Worm (Caenorhabditis elegans) whole organism, L4/young adult: ENCODE results near the gene dhs-6.
"Not testable (repeated sequence)": the region's sequence is repeated elsewhere in the genome, so short reads cannot be mapped to it uniquely, and the experiment has no call there.

Source experiments
- W03F9.2 ChIP-seq: fragments of 150-350 bp; optimal IDR thresholded peaks from 2 replicates; lab custom pipeline; 2014; ENCODE audit warnings: missing biosample characterization, missing genetic modification characterization
- dao-5 ChIP-seq: sonication (generic microtip); optimal IDR thresholded peaks from 2 replicates; lab custom pipeline; 2016; ENCODE audit warnings: missing genotype, missing genetic modification characterization, moderate library complexity, missing compliant biosample characterization
- him-1 ChIP-seq: sonication (generic microtip); optimal IDR thresholded peaks from 2 replicates; lab custom pipeline; 2016; ENCODE audit warnings: missing genotype, missing genetic modification reagents, missing genetic modification characterization, missing compliant biosample characterization

dhs-6 gene

ce11 chrII:5649236-5650004 lies 30.3 kb upstream of the dhs-6 start, which contains the start of the genes sam-4, F59E12.17 and zyg-1:
TSS of gene sam-4 (minus strand) at chrII:5649286.
TSS of gene F59E12.17 (minus strand) at chrII:5649470.
TSS of gene zyg-1 (plus strand) at chrII:5649748.
- TF ChIP-seq him-1 (tag; lab: Kevin White, UChicago) (no peak), W03F9.2 (tag; lab: Kevin White, UChicago) (peak; percentile 74)

- TF ChIP-seq W03F9.2 (tag; lab: Kevin White, UChicago) (no peak), him-1 (tag; lab: Kevin White, UChicago) (no peak), dao-5 (tag; lab: Kevin White, UChicago) (no peak)
Observed at ce11 chrII:5648272-5648671, 29.2 kb upstream of the dhs-6 start, which contains the start of gene ddl-1. TSS of gene ddl-1 (minus strand) at chrII:5648372.

- TF ChIP-seq dao-5 (tag; lab: Kevin White, UChicago): no peak
- TF ChIP-seq W03F9.2 (tag; lab: Kevin White, UChicago): no peak
- no peak for TF ChIP-seq him-1 (tag; lab: Kevin White, UChicago)
Observed at ce11 chrII:5646942-5647341, 27.8 kb upstream of the dhs-6 start, which contains the start of gene F59E12.9. TSS of gene F59E12.9 (minus strand) at chrII:5647042.

- TF ChIP-seq W03F9.2 (tag; lab: Kevin White, UChicago) (no peak), dao-5 (tag; lab: Kevin White, UChicago) (no peak), him-1 (tag; lab: Kevin White, UChicago) (no peak)
Observed at ce11 chrII:5642110-5642509, 23.0 kb upstream of the dhs-6 start.

- TF ChIP-seq dao-5 (tag; lab: Kevin White, UChicago): no peak
- no peak for TF ChIP-seq W03F9.2 (tag; lab: Kevin White, UChicago)
- no peak for TF ChIP-seq him-1 (tag; lab: Kevin White, UChicago)
Observed at ce11 chrII:5640362-5641079, 21.4 kb upstream of the dhs-6 start.

ce11 chrII:5638059-5638458 lies 18.9 kb upstream of the dhs-6 start, which contains the start of gene F59E12.3:
TSS of gene F59E12.3 (plus strand) at chrII:5638359.
- TF ChIP-seq W03F9.2 (tag; lab: Kevin White, UChicago) (no peak), dao-5 (tag; lab: Kevin White, UChicago) (no peak), him-1 (tag; lab: Kevin White, UChicago) (no peak)

ce11 chrII:5636826-5637225 lies 17.7 kb upstream of the dhs-6 start, which contains the start of gene F59E12.8:
TSS of gene F59E12.8 (minus strand) at chrII:5636926.
- TF ChIP-seq W03F9.2 (tag; lab: Kevin White, UChicago) (no peak), him-1 (tag; lab: Kevin White, UChicago) (no peak), dao-5 (tag; lab: Kevin White, UChicago) (no peak)

ce11 chrII:5633453-5633852 lies 14.3 kb upstream of the dhs-6 start:
- no peak for TF ChIP-seq dao-5 (tag; lab: Kevin White, UChicago)
- no peak for TF ChIP-seq W03F9.2 (tag; lab: Kevin White, UChicago)
- TF ChIP-seq him-1 (tag; lab: Kevin White, UChicago): no peak

- TF ChIP-seq him-1, W03F9.2, dao-5 (tag; lab: Kevin White, UChicago): not testable (repeated sequence)
Observed at ce11 chrII:5630851-5631401, 11.8 kb upstream of the dhs-6 start, which contains the start of the genes F59E12.6 and npl-4.1. TSS of gene F59E12.6 (minus strand) at chrII:5630951. TSS of gene npl-4.1 (plus strand) at chrII:5631351.

- TF ChIP-seq him-1 (tag; lab: Kevin White, UChicago): no peak
- TF ChIP-seq W03F9.2 (tag; lab: Kevin White, UChicago): no peak
- no peak for TF ChIP-seq dao-5 (tag; lab: Kevin White, UChicago)
Observed at ce11 chrII:5628326-5628818, 9.3 kb upstream of the dhs-6 start, which contains the start of gene F59E12.15. TSS of gene F59E12.15 (minus strand) at chrII:5628376.

ce11 chrII:5622383-5622939 lies 3.3 kb upstream of the dhs-6 start, which contains the start of the genes eif-3.L and npl-4.2:
TSS of gene eif-3.L (minus strand) at chrII:5622483.
TSS of gene npl-4.2 (plus strand) at chrII:5622889.
- TF ChIP-seq him-1, dao-5, W03F9.2 (tag; lab: Kevin White, UChicago): not testable (repeated sequence)

ce11 chrII:5607756-5608155 lies 11.4 kb downstream of the dhs-6 start, which contains the start of gene C17G10.7:
TSS of gene C17G10.7 (minus strand) at chrII:5607856.
- TF ChIP-seq dao-5 (tag; lab: Kevin White, UChicago): no peak
- no peak for TF ChIP-seq him-1 (tag; lab: Kevin White, UChicago)
- TF ChIP-seq W03F9.2 (tag; lab: Kevin White, UChicago): no peak
